Worm (Caenorhabditis elegans) whole organism, late embryonic: Measurements from ENCODE around the gene let-92.

ENCODE experiments used
- C08G9.2 ChIP-seq: sonication (generic microtip); optimal IDR thresholded peaks from 2 replicates; lab custom pipeline; 2016; ENCODE audit warnings: mild to moderate bottlenecking, missing genetic modification characterization, moderate library complexity, missing compliant biosample characterization
- F13H6.1 ChIP-seq: sonication (generic microtip); optimal IDR thresholded peaks from 2 replicates; lab custom pipeline; 2016; ENCODE audit warnings: missing genetic modification characterization, missing compliant biosample characterization
- K02D7.2 ChIP-seq: sonication (generic microtip); optimal IDR thresholded peaks from 2 replicates; lab custom pipeline; 2017; ENCODE audit warnings: mild to moderate bottlenecking, missing genetic modification characterization, missing compliant biosample characterization
- T23F11.4 ChIP-seq: fragments of 200-800 bp; sonication (Bioruptor generic); optimal IDR thresholded peaks from 2 replicates; lab custom pipeline; 2018; ENCODE audit warnings: mild to moderate bottlenecking, missing genetic modification characterization, missing compliant biosample characterization
- ahr-1 ChIP-seq: sonication (generic microtip); optimal IDR thresholded peaks from 2 replicates; lab custom pipeline; 2016; ENCODE audit warnings: missing genetic modification characterization, missing compliant biosample characterization
- ama-1 ChIP-seq: fragments of 150-350 bp; optimal IDR thresholded peaks from 2 replicates; lab custom pipeline; 2014
- ceh-14 ChIP-seq: sonication (generic microtip); optimal IDR thresholded peaks from 2 replicates; lab custom pipeline; 2016; ENCODE audit warnings: missing genotype, missing genetic modification characterization, missing compliant biosample characterization
- ceh-18 ChIP-seq: sonication (generic microtip); optimal IDR thresholded peaks from 2 replicates; lab custom pipeline; 2016; ENCODE audit warnings: missing genetic modification characterization, missing compliant biosample characterization
- ceh-30 ChIP-seq: fragments of 150-350 bp; optimal IDR thresholded peaks from 2 replicates; lab custom pipeline; 2014; ENCODE audit warnings: missing biosample characterization, missing genetic modification characterization
- ceh-34 ChIP-seq: sonication (generic microtip); optimal IDR thresholded peaks from 2 replicates; lab custom pipeline; 2016; ENCODE audit warnings: mild to moderate bottlenecking, missing genetic modification characterization, missing compliant biosample characterization
- ceh-45 ChIP-seq: fragments of 200-800 bp; sonication (Bioruptor generic); IDR thresholded peaks from 2 replicates; pipeline ENCODE4 v1.3.6; 2022; ENCODE audit warnings: missing genetic modification reagents, missing genetic modification characterization, missing compliant biosample characterization
- ceh-48 ChIP-seq: sonication (generic microtip); optimal IDR thresholded peaks from 2 replicates; lab custom pipeline; 2016; ENCODE audit warnings: missing genetic modification characterization, inconsistent platforms, missing compliant biosample characterization
- ceh-6 ChIP-seq: fragments of 200-800 bp; sonication (Bioruptor generic); optimal IDR thresholded peaks from 2 replicates; lab custom pipeline; 2018; ENCODE audit warnings: mild to moderate bottlenecking, missing genetic modification characterization, missing compliant biosample characterization
- ceh-9 ChIP-seq: sonication (generic microtip); optimal IDR thresholded peaks from 2 replicates; lab custom pipeline; 2016; ENCODE audit warnings: mild to moderate bottlenecking, missing genetic modification characterization, inconsistent platforms, missing compliant biosample characterization
- dmd-4 ChIP-seq: sonication (generic microtip); optimal IDR thresholded peaks from 2 replicates; lab custom pipeline; 2016; ENCODE audit warnings: borderline replicate concordance, missing genetic modification characterization, missing compliant biosample characterization
- dve-1 ChIP-seq: sonication (generic microtip); optimal IDR thresholded peaks from 2 replicates; lab custom pipeline; 2017; ENCODE audit warnings: antibody characterized with exemption, mild to moderate bottlenecking, missing genetic modification characterization, missing compliant biosample characterization
- elt-2 ChIP-seq: sonication (generic microtip); optimal IDR thresholded peaks from 2 replicates; lab custom pipeline; 2016; ENCODE audit warnings: missing genetic modification reagents, missing genetic modification characterization, missing compliant biosample characterization
- fax-1 ChIP-seq: sonication (generic microtip); optimal IDR thresholded peaks from 2 replicates; lab custom pipeline; 2016; ENCODE audit warnings: missing genotype, missing genetic modification characterization, missing compliant biosample characterization
- fkh-10 ChIP-seq: fragments of 150-350 bp; optimal IDR thresholded peaks from 2 replicates; lab custom pipeline; 2014; ENCODE audit warnings: missing biosample characterization, missing genetic modification reagents, missing genetic modification characterization
- gmeb-2 ChIP-seq: sonication (generic microtip); optimal IDR thresholded peaks from 2 replicates; lab custom pipeline; 2016; ENCODE audit warnings: missing genetic modification characterization, inconsistent platforms, missing compliant biosample characterization
- hlh-30 ChIP-seq: sonication (generic microtip); optimal IDR thresholded peaks from 2 replicates; lab custom pipeline; 2017; ENCODE audit warnings: antibody characterized with exemption, missing genetic modification characterization, missing compliant biosample characterization; ENCODE audit not compliant: insufficient read depth
- hlh-6 ChIP-seq: sonication (generic microtip); optimal IDR thresholded peaks from 2 replicates; lab custom pipeline; 2016; ENCODE audit warnings: missing genotype, missing genetic modification characterization, missing compliant biosample characterization
- madf-2 ChIP-seq: sonication (generic microtip); optimal IDR thresholded peaks from 2 replicates; lab custom pipeline; 2017; ENCODE audit warnings: missing genetic modification characterization, missing compliant biosample characterization
- nfya-1 ChIP-seq: sonication (generic microtip); optimal IDR thresholded peaks from 2 replicates; lab custom pipeline; 2017; ENCODE audit warnings: missing genetic modification characterization, mild to moderate bottlenecking, missing compliant biosample characterization, antibody characterized with exemption, moderate library complexity
- nhr-11 ChIP-seq: fragments of 150-350 bp; optimal IDR thresholded peaks from 2 replicates; lab custom pipeline; 2014; ENCODE audit warnings: missing biosample characterization, missing genetic modification characterization
- nhr-232 ChIP-seq: sonication (generic microtip); optimal IDR thresholded peaks from 2 replicates; lab custom pipeline; 2016; ENCODE audit warnings: missing genetic modification characterization, missing compliant biosample characterization
- npax-4 ChIP-seq: sonication (generic microtip); optimal IDR thresholded peaks from 2 replicates; lab custom pipeline; 2016; ENCODE audit warnings: missing genetic modification characterization, missing compliant biosample characterization
- pat-9 ChIP-seq: fragments of 200-800 bp; sonication (Bioruptor generic); optimal IDR thresholded peaks from 2 replicates; lab custom pipeline; 2018; ENCODE audit warnings: mild to moderate bottlenecking, missing genetic modification characterization, moderate library complexity, missing compliant biosample characterization
- pax-1 ChIP-seq: fragments of 150-350 bp; optimal IDR thresholded peaks from 2 replicates; lab custom pipeline; 2014; ENCODE audit warnings: missing biosample characterization, missing genetic modification characterization
- pha-2 ChIP-seq: sonication (generic microtip); optimal IDR thresholded peaks from 2 replicates; lab custom pipeline; 2017; ENCODE audit warnings: mild to moderate bottlenecking, missing genetic modification characterization, missing compliant biosample characterization
- pha-4 ChIP-seq: fragments of 150-350 bp; optimal IDR thresholded peaks from 2 replicates; lab custom pipeline; 2018; ENCODE audit warnings: missing biosample characterization, missing genetic modification reagents, missing genetic modification characterization
- pros-1 ChIP-seq: fragments of 150-350 bp; optimal IDR thresholded peaks from 2 replicates; lab custom pipeline; 2014; ENCODE audit warnings: missing biosample characterization, missing genetic modification reagents, missing genetic modification characterization
- ref-2 ChIP-seq: sonication (generic microtip); optimal IDR thresholded peaks from 2 replicates; lab custom pipeline; 2016; ENCODE audit warnings: missing genetic modification characterization, missing compliant biosample characterization
- rnt-1 ChIP-seq: sonication (generic microtip); optimal IDR thresholded peaks from 2 replicates; lab custom pipeline; 2016; ENCODE audit warnings: missing genetic modification characterization, missing compliant biosample characterization
- sox-4 ChIP-seq: sonication (generic microtip); optimal IDR thresholded peaks from 2 replicates; lab custom pipeline; 2017; ENCODE audit warnings: mild to moderate bottlenecking, missing genetic modification characterization, inconsistent platforms, missing compliant biosample characterization
- syd-9 ChIP-seq: sonication (generic microtip); optimal IDR thresholded peaks from 2 replicates; lab custom pipeline; 2016; ENCODE audit warnings: mild to moderate bottlenecking, missing genetic modification characterization, moderate library complexity, missing compliant biosample characterization
- tbx-2 ChIP-seq: sonication (generic microtip); optimal IDR thresholded peaks from 2 replicates; lab custom pipeline; 2016; ENCODE audit warnings: missing genetic modification characterization, missing compliant biosample characterization
- tbx-7 ChIP-seq: sonication (generic microtip); optimal IDR thresholded peaks from 2 replicates; lab custom pipeline; 2016; ENCODE audit warnings: missing genotype, missing genetic modification characterization, missing compliant biosample characterization
- unc-3 ChIP-seq, 2 experiments: fragments of 200-800 bp in 1 of 2; sonication (Bioruptor generic) in 1 of 2; sonication (generic microtip) in 1 of 2; conservative IDR thresholded peaks in 1 of 2; optimal IDR thresholded peaks in 1 of 2; 2 replicates each; pipeline versions ENCODE4 v1.3.6 to Lab custom; 2016 to 2022; ENCODE audit warnings: missing compliant biosample characterization in 2 of 2, missing genetic modification characterization in 2 of 2, missing genetic modification reagents in 1 of 2
- unc-42 ChIP-seq: sonication (generic microtip); optimal IDR thresholded peaks from 2 replicates; lab custom pipeline; 2016; ENCODE audit warnings: missing genotype, missing genetic modification characterization, missing compliant biosample characterization
- unc-55 ChIP-seq: sonication (generic microtip); optimal IDR thresholded peaks from 2 replicates; lab custom pipeline; 2017; ENCODE audit warnings: missing biosample characterization, missing genetic modification reagents, missing genetic modification characterization
- unc-86 ChIP-seq: sonication (generic microtip); optimal IDR thresholded peaks from 2 replicates; lab custom pipeline; 2016; ENCODE audit warnings: missing genetic modification characterization, missing compliant biosample characterization
- zip-5 ChIP-seq: sonication (generic microtip); optimal IDR thresholded peaks from 2 replicates; lab custom pipeline; 2016; ENCODE audit warnings: missing genetic modification characterization, missing compliant biosample characterization
- ztf-16 ChIP-seq: sonication (generic microtip); optimal IDR thresholded peaks from 2 replicates; lab custom pipeline; 2017; ENCODE audit warnings: missing genetic modification characterization, missing compliant biosample characterization

Gene let-92

ce11 chrIV:11854777-11855176 is 3.5 kb upstream of the let-92 start, which contains the start of gene tag-30 (continued):
- TF ChIP-seq unc-55 (no peak), gmeb-2 (tag; lab: Kevin White, UChicago) (no peak), ahr-1 (tag; lab: Kevin White, UChicago) (no peak), zip-5 (tag; lab: Kevin White, UChicago) (no peak), npax-4 (tag; lab: Kevin White, UChicago) (no peak), ceh-18 (tag; lab: Kevin White, UChicago) (no peak), hlh-30 (tag; lab: Kevin White, UChicago) (peak; percentile 66), pax-1 (tag; lab: Kevin White, UChicago) (no peak), pha-4 (tag; lab: Kevin White, UChicago) (no peak), tbx-2 (tag; lab: Kevin White, UChicago) (peak; percentile 41), ceh-9 (tag; lab: Kevin White, UChicago) (no peak), fkh-10 (GFP tag; lab: Kevin White, UChicago) (no peak), tbx-7 (tag; lab: Kevin White, UChicago) (no peak), ceh-6 (GFP tag; lab: Kevin White, UChicago) (no peak), dmd-4 (tag; lab: Kevin White, UChicago) (no peak), ceh-48 (no peak), ceh-34 (tag; lab: Kevin White, UChicago) (peak; percentile 54), nhr-11 (tag; lab: Kevin White, UChicago) (no peak), unc-42 (tag; lab: Kevin White, UChicago) (peak; percentile 59), pha-2 (tag; lab: Kevin White, UChicago) (no peak), sox-4 (no peak), nfya-1 (tag; lab: Kevin White, UChicago) (peak; percentile 22), hlh-6 (tag; lab: Kevin White, UChicago) (no peak), elt-2 (tag; lab: Kevin White, UChicago) (no peak)

- TF ChIP-seq hlh-6 (tag; lab: Kevin White, UChicago), result no peak
- no peak for TF ChIP-seq fax-1 (tag; lab: Kevin White, UChicago)
- TF ChIP-seq ceh-14 (tag; lab: Kevin White, UChicago), result no peak
- no peak for TF ChIP-seq hlh-30 (tag; lab: Kevin White, UChicago)
- TF ChIP-seq ztf-16 (tag; lab: Kevin White, UChicago), result no peak
- TF ChIP-seq K02D7.2 (tag; lab: Kevin White, UChicago), result no peak
- TF ChIP-seq syd-9 (tag; lab: Kevin White, UChicago), result no peak
- TF ChIP-seq ceh-45 (GFP tag; lab: Robert Waterston, UW), result no peak
These were observed 2.8 kb upstream of the let-92 start for ce11 chrIV:11855424-11855823.

- TF ChIP-seq unc-3 (GFP tag; conservative IDR thresholded peaks at IDR 0.05; lab: Robert Waterston, UW), result no peak
- no peak for TF ChIP-seq unc-3 (tag; optimal IDR thresholded peaks at IDR 0.05; lab: Kevin White, UChicago)
These were observed 2.2 kb upstream of the let-92 start, which contains the start of gene ech-2 for ce11 chrIV:11855900-11856660. ech-2 (minus strand) TSS chrIV:11856351.

ce11 chrIV:11857159-11857565 is 1.1 kb upstream of the let-92 start:
- TF ChIP-seq C08G9.2 (tag; lab: Kevin White, UChicago) (peak; percentile 44), dve-1 (peak; percentile 61), F13H6.1 (tag; lab: Kevin White, UChicago) (peak; percentile 16), ceh-48 (peak; percentile 3), pros-1 (no peak), ceh-9 (tag; lab: Kevin White, UChicago) (no peak), unc-55 (peak; percentile 93), nhr-232 (tag; lab: Kevin White, UChicago) (no peak), unc-86 (no peak), pat-9 (tag; lab: Kevin White, UChicago) (peak; percentile 47), hlh-6 (tag; lab: Kevin White, UChicago) (peak; percentile 44), tbx-2 (tag; lab: Kevin White, UChicago) (peak; percentile 89), T23F11.4 (GFP tag; lab: Kevin White, UChicago) (peak; percentile 7), ama-1 (lab: Kevin White, UChicago) (no peak), ref-2 (tag; lab: Kevin White, UChicago) (peak; percentile 58), rnt-1 (tag; lab: Kevin White, UChicago) (peak; percentile 84), sox-4 (peak; percentile 5), ceh-30 (tag; lab: Kevin White, UChicago) (no peak), madf-2 (no peak), fax-1 (tag; lab: Kevin White, UChicago) (peak; percentile 42), pha-4 (tag; lab: Kevin White, UChicago) (no peak), nhr-11 (tag; lab: Kevin White, UChicago) (no peak)
